ENCODE assay signal across 1 fruit fly cellular context in genomic region chr2L:7678095-7678784, dm6.
TF ChIP-seq lines count a peak whose summit lies in the region.

No protein-coding gene starts in this region.

TF ChIP-seq in whole organism, embryonic, 481 proteins besides CTCF, POLR2A, EP300 and RAD21 (continued from another document):
- no peak for TF ChIP-seq tap (tag; optimal IDR thresholded peaks at IDR 0.05; lab: Kevin White, UChicago)
- TF ChIP-seq CG14710 (tag; optimal IDR thresholded peaks at IDR 0.05; lab: Kevin White, UChicago) = no peak
- no peak for TF ChIP-seq CG3726 (GFP tag; IDR thresholded peaks at IDR 0.05; lab: Robert Waterston, UW)
- no peak for TF ChIP-seq HLH4C (GFP tag; IDR thresholded peaks at IDR 0.05; lab: Robert Waterston, UW; ENCODE audit: partially characterized antibody)
- TF ChIP-seq pho (GFP tag; optimal IDR thresholded peaks at IDR 0.05; lab: Kevin White, UChicago) = no peak
- no peak for TF ChIP-seq bcd (GFP tag; optimal IDR thresholded peaks at IDR 0.05; lab: Kevin White, UChicago)
- no peak for TF ChIP-seq pnt (GFP tag; optimal IDR thresholded peaks at IDR 0.05; lab: Kevin White, UChicago)
- no peak for TF ChIP-seq exex (tag; optimal IDR thresholded peaks at IDR 0.05; lab: Kevin White, UChicago)
- 0 out of 4 replicates have a peak, but pooled peaks have one; percentile 68 for TF ChIP-seq chinmo (GFP tag; IDR thresholded peaks at IDR 0.05; lab: Robert Waterston, UW; ENCODE audit: partially characterized antibody)
- no peak for TF ChIP-seq CG12155 (GFP tag; optimal IDR thresholded peaks at IDR 0.05; lab: Kevin White, UChicago)
- TF ChIP-seq CG17186 (GFP tag; optimal IDR thresholded peaks at IDR 0.05; lab: Kevin White, UChicago) = no peak
- TF ChIP-seq Abd-B (GFP tag; optimal IDR thresholded peaks at IDR 0.05; lab: Kevin White, UChicago) = no peak
- TF ChIP-seq CG7839 (tag; optimal IDR thresholded peaks at IDR 0.05; lab: Kevin White, UChicago) = no peak
- TF ChIP-seq CG1832 (GFP tag; optimal IDR thresholded peaks at IDR 0.05; lab: Kevin White, UChicago) = no peak
- no peak for TF ChIP-seq kah (GFP tag; optimal IDR thresholded peaks at IDR 0.05; lab: Kevin White, UChicago)
- no peak for TF ChIP-seq Dfd (GFP tag; optimal IDR thresholded peaks at IDR 0.05; lab: Kevin White, UChicago)
- TF ChIP-seq pan (optimal IDR thresholded peaks at IDR 0.05; lab: Kevin White, UChicago) = no peak
- no peak for TF ChIP-seq pan (GFP tag; optimal IDR thresholded peaks at IDR 0.05 in 1 of 2, IDR thresholded peaks at IDR 0.05 in 1 of 2)
- no peak for TF ChIP-seq CG8388 (GFP tag; optimal IDR thresholded peaks at IDR 0.05; lab: Kevin White, UChicago)
- peak; percentile 18 for TF ChIP-seq mirr (GFP tag; optimal IDR thresholded peaks at IDR 0.05; lab: Kevin White, UChicago)
- TF ChIP-seq HHEX (GFP tag; optimal IDR thresholded peaks at IDR 0.05; lab: Kevin White, UChicago) = no peak
- no peak for TF ChIP-seq stc (GFP tag; IDR thresholded peaks at IDR 0.05; lab: Robert Waterston, UW)
- no peak for TF ChIP-seq CG30403 (GFP tag; optimal IDR thresholded peaks at IDR 0.05; lab: Kevin White, UChicago)
- no peak for TF ChIP-seq sim (GFP tag; IDR thresholded peaks at IDR 0.05; lab: Robert Waterston, UW)
- no peak for TF ChIP-seq CG6689 (GFP tag; IDR thresholded peaks at IDR 0.05; lab: Robert Waterston, UW)
- no peak for TF ChIP-seq CG10209 (GFP tag; optimal IDR thresholded peaks at IDR 0.05; lab: Kevin White, UChicago)
- no peak for TF ChIP-seq ftz-f1 (GFP tag; optimal IDR thresholded peaks at IDR 0.05; lab: Kevin White, UChicago)
- TF ChIP-seq CG12071 (GFP tag; optimal IDR thresholded peaks at IDR 0.05; lab: Kevin White, UChicago) = no peak
- no peak for TF ChIP-seq amos (GFP tag; IDR thresholded peaks at IDR 0.05; lab: Robert Waterston, UW; ENCODE audit: partially characterized antibody)
- peak; percentile 55 for TF ChIP-seq Ets65A (GFP tag; lab: Kevin White, UChicago)
- no peak for TF ChIP-seq Doc3 (GFP tag; IDR thresholded peaks at IDR 0.05; lab: Robert Waterston, UW; ENCODE audit: partially characterized antibody)
- TF ChIP-seq CG31441 (GFP tag; IDR thresholded peaks at IDR 0.05; lab: Robert Waterston, UW) = no peak
- no peak for TF ChIP-seq bigmax (GFP tag; optimal IDR thresholded peaks at IDR 0.05; lab: Kevin White, UChicago)
- TF ChIP-seq CG9817 (tag; optimal IDR thresholded peaks at IDR 0.05; lab: Kevin White, UChicago) = no peak
- no peak for TF ChIP-seq jumu (GFP tag; optimal IDR thresholded peaks at IDR 0.05; lab: Kevin White, UChicago)
- no peak for TF ChIP-seq CG6272 (GFP tag; IDR thresholded peaks at IDR 0.05; lab: Robert Waterston, UW)
- TF ChIP-seq zen (tag; optimal IDR thresholded peaks at IDR 0.05; lab: Kevin White, UChicago) = no peak
- no peak for TF ChIP-seq gsb (GFP tag; IDR thresholded peaks at IDR 0.05; lab: Robert Waterston, UW)
- no peak for TF ChIP-seq CG11723 (GFP tag; optimal IDR thresholded peaks at IDR 0.05; lab: Kevin White, UChicago)
- TF ChIP-seq CG7987 (GFP tag; optimal IDR thresholded peaks at IDR 0.05; lab: Kevin White, UChicago) = no peak
- peak; percentile 16 for TF ChIP-seq Deaf1 (tag; optimal IDR thresholded peaks at IDR 0.05; lab: Kevin White, UChicago)
- no peak for TF ChIP-seq CG7357 (GFP tag; IDR thresholded peaks at IDR 0.05; lab: Robert Waterston, UW)
- TF ChIP-seq Ssrp (tag; optimal IDR thresholded peaks at IDR 0.05; lab: Kevin White, UChicago) = no peak
- TF ChIP-seq Dll (GFP tag; IDR thresholded peaks at IDR 0.05; lab: Robert Waterston, UW; ENCODE audit: partially characterized antibody) = no peak
- peak; percentile 22 for TF ChIP-seq sug (tag; optimal IDR thresholded peaks at IDR 0.05; lab: Kevin White, UChicago)
- TF ChIP-seq CG1024 (GFP tag; IDR thresholded peaks at IDR 0.05; lab: Robert Waterston, UW) = no peak
- no peak for TF ChIP-seq Tbp (GFP tag; optimal IDR thresholded peaks at IDR 0.05; lab: Kevin White, UChicago)
- TF ChIP-seq CG8765 (GFP tag; IDR thresholded peaks at IDR 0.05; lab: Robert Waterston, UW) = no peak
- TF ChIP-seq salm (tag; optimal IDR thresholded peaks at IDR 0.05; lab: Kevin White, UChicago) = no peak
- peak; percentile 33 for TF ChIP-seq CG10543 (GFP tag; optimal IDR thresholded peaks at IDR 0.05; lab: Kevin White, UChicago)
- TF ChIP-seq tgo (GFP tag; IDR thresholded peaks at IDR 0.05; lab: Robert Waterston, UW) = no peak
- no peak for TF ChIP-seq CG8281 (tag; optimal IDR thresholded peaks at IDR 0.05; lab: Kevin White, UChicago)
- no peak for TF ChIP-seq CG6175 (GFP tag; IDR thresholded peaks at IDR 0.05; lab: Robert Waterston, UW)
- TF ChIP-seq CG1233 (GFP tag; optimal IDR thresholded peaks at IDR 0.05; lab: Kevin White, UChicago) = no peak
- no peak for TF ChIP-seq CG15601 (tag; optimal IDR thresholded peaks at IDR 0.05; lab: Kevin White, UChicago)
- TF ChIP-seq insv (GFP tag; optimal IDR thresholded peaks at IDR 0.05; lab: Kevin White, UChicago) = no peak
- TF ChIP-seq MESR4 (GFP tag; optimal IDR thresholded peaks at IDR 0.05; lab: Kevin White, UChicago) = no peak
- TF ChIP-seq GATAe (GFP tag; conservative IDR thresholded peaks at IDR 0.05; lab: Robert Waterston, UW) = peak; percentile 43
- TF ChIP-seq dan (GFP tag; IDR thresholded peaks at IDR 0.05; lab: Robert Waterston, UW) = no peak
- TF ChIP-seq crp (GFP tag; optimal IDR thresholded peaks at IDR 0.05; lab: Kevin White, UChicago) = no peak
- TF ChIP-seq caup (GFP tag; optimal IDR thresholded peaks at IDR 0.05; lab: Kevin White, UChicago; ENCODE audit: severe bottlenecking) = no peak
- TF ChIP-seq CG4328 (GFP tag; optimal IDR thresholded peaks at IDR 0.05; lab: Kevin White, UChicago) = no peak
